Fruit fly (Drosophila melanogaster): ENCODE data around the gene trp.

dm6 chr3R:29926089-29926488 is 6.0 kb upstream of the trp start, which contains the start of gene Jon99Ci:
- TF ChIP-seq CG8478 (optimal IDR thresholded peaks at IDR 0.05) (no peak), CTCF (optimal IDR thresholded peaks at IDR 0.05) (no peak)

Data from S2 (cell line).